Fruit fly (Drosophila melanogaster): ENCODE data around the gene CG10154.
A peak's percentile ranks its signal among the peaks of the same experiment; 100 is the strongest.

CG10154 gene

dm6 chr3L:13389834-13390233, 47.1 kb downstream of the CG10154 start, which contains the start of gene Poc1 (continued):
- TF ChIP-seq vvl (GFP tag; IDR thresholded peaks at IDR 0.05): no peak
- TF ChIP-seq scrt (GFP tag; optimal IDR thresholded peaks at IDR 0.05): no peak
- peak; percentile 98 for TF ChIP-seq E2f2 (GFP tag; IDR thresholded peaks at IDR 0.05)
- peak; percentile 22 for TF ChIP-seq MESR4 (GFP tag; optimal IDR thresholded peaks at IDR 0.05)
- TF ChIP-seq Jarid2 (GFP tag; optimal IDR thresholded peaks at IDR 0.05): no peak

dm6 chr3L:13387608-13388007, 49.3 kb downstream of the CG10154 start, which contains the start of gene CG10171:
TSS of gene CG10171 (minus strand) at chr3L:13387907.
- peak; percentile 20 for TF ChIP-seq trem (tag; optimal IDR thresholded peaks at IDR 0.05)
- TF ChIP-seq jing (GFP tag; optimal IDR thresholded peaks at IDR 0.05): no peak
- TF ChIP-seq CG4328 (GFP tag; optimal IDR thresholded peaks at IDR 0.05): no peak
- no peak for TF ChIP-seq GATAe (GFP tag; conservative IDR thresholded peaks at IDR 0.05)
- TF ChIP-seq CrebB (tag; optimal IDR thresholded peaks at IDR 0.05): no peak
- TF ChIP-seq CG12769 (tag; optimal IDR thresholded peaks at IDR 0.05): no peak
- no peak for TF ChIP-seq CG10147 (GFP tag; optimal IDR thresholded peaks at IDR 0.05)
- peak; percentile 27 for TF ChIP-seq CoRest (tag; optimal IDR thresholded peaks at IDR 0.05)
- TF ChIP-seq CG8924 (tag; optimal IDR thresholded peaks at IDR 0.05): peak; percentile 24
- TF ChIP-seq jigr1 (GFP tag; IDR thresholded peaks at IDR 0.05): peak; percentile 49; the same call in 1 of the 3 replicates
- TF ChIP-seq gcm2 (GFP tag; optimal IDR thresholded peaks at IDR 0.05): no peak
- no peak for TF ChIP-seq sug (tag; optimal IDR thresholded peaks at IDR 0.05)
- no peak for TF ChIP-seq CG10321 (GFP tag; IDR thresholded peaks at IDR 0.05)
- TF ChIP-seq hth (optimal IDR thresholded peaks at IDR 0.05): no peak
- TF ChIP-seq chm (GFP tag; IDR thresholded peaks at IDR 0.05): no peak
- TF ChIP-seq Mes4 (GFP tag; optimal IDR thresholded peaks at IDR 0.05): no peak
- TF ChIP-seq pnt (GFP tag; optimal IDR thresholded peaks at IDR 0.05): no peak
- no peak for TF ChIP-seq CG7372 (GFP tag; IDR thresholded peaks at IDR 0.05)
- TF ChIP-seq CG15601 (tag; optimal IDR thresholded peaks at IDR 0.05): peak; percentile 8
- no peak for TF ChIP-seq CG1792 (GFP tag; optimal IDR thresholded peaks at IDR 0.05)
- TF ChIP-seq CTCF (GFP tag; optimal IDR thresholded peaks at IDR 0.05): peak; percentile 39
- TF ChIP-seq CG12104 (GFP tag; optimal IDR thresholded peaks at IDR 0.05): no peak
- TF ChIP-seq crol (GFP tag; IDR thresholded peaks at IDR 0.05): no peak
- no peak for TF ChIP-seq so (GFP tag; IDR thresholded peaks at IDR 0.05)
- no peak for TF ChIP-seq CG13775 (GFP tag; optimal IDR thresholded peaks at IDR 0.05)
- no peak for TF ChIP-seq tx (GFP tag; optimal IDR thresholded peaks at IDR 0.05)
- peak; percentile 39 for TF ChIP-seq MESR4 (GFP tag; optimal IDR thresholded peaks at IDR 0.05)
- TF ChIP-seq YL-1 (GFP tag; optimal IDR thresholded peaks at IDR 0.05): peak; percentile 46
- TF ChIP-seq ato (GFP tag; IDR thresholded peaks at IDR 0.05; ENCODE audit: partially characterized antibody): no peak
- no peak for TF ChIP-seq CG7556 (GFP tag; optimal IDR thresholded peaks at IDR 0.05)
- TF ChIP-seq tap (tag; optimal IDR thresholded peaks at IDR 0.05): no peak
- TF ChIP-seq da (GFP tag; optimal IDR thresholded peaks at IDR 0.05): no peak
- no peak for TF ChIP-seq CG11504 (tag; optimal IDR thresholded peaks at IDR 0.05)
- no peak for TF ChIP-seq Poxn (GFP tag; IDR thresholded peaks at IDR 0.05)
- no peak for TF ChIP-seq CG1602 (GFP tag; optimal IDR thresholded peaks at IDR 0.05)
- TF ChIP-seq Dref (GFP tag; IDR thresholded peaks at IDR 0.05): peak; percentile 43; the same call in 1 of the 2 replicates
- no peak for TF ChIP-seq CG30431 (GFP tag; optimal IDR thresholded peaks at IDR 0.05)
- peak; percentile 50 for TF ChIP-seq Abd-B (GFP tag; optimal IDR thresholded peaks at IDR 0.05)
- no peak for TF ChIP-seq CG1832 (GFP tag; optimal IDR thresholded peaks at IDR 0.05)
- no peak for TF ChIP-seq CG2129 (GFP tag; IDR thresholded peaks at IDR 0.05; ENCODE audit: partially characterized antibody)
- no peak for TF ChIP-seq pum (GFP tag; optimal IDR thresholded peaks at IDR 0.05)
- TF ChIP-seq Lhr (GFP tag; optimal IDR thresholded peaks at IDR 0.05): peak; percentile 52
- TF ChIP-seq CG4617 (GFP tag; optimal IDR thresholded peaks at IDR 0.05; ENCODE audit: borderline replicate concordance): peak; percentile 61
- TF ChIP-seq ara (GFP tag; IDR thresholded peaks at IDR 0.05): no peak
- no peak for TF ChIP-seq run (tag; optimal IDR thresholded peaks at IDR 0.05)
- TF ChIP-seq CG7271 (tag; optimal IDR thresholded peaks at IDR 0.05): no peak
- no peak for TF ChIP-seq mirr (GFP tag; optimal IDR thresholded peaks at IDR 0.05)
